Worm (Caenorhabditis elegans): Measurements from ENCODE around the gene taf-13.

- TF ChIP-seq elt-2 (tag; optimal IDR thresholded peaks at IDR 0.05): no peak
- no peak for TF ChIP-seq dpl-1 (GFP tag; optimal IDR thresholded peaks at IDR 0.05)
- TF ChIP-seq lsy-2 (tag; optimal IDR thresholded peaks at IDR 0.05): no peak
- TF ChIP-seq lir-3 (tag; optimal IDR thresholded peaks at IDR 0.05; ENCODE audit: poor library complexity): no peak
- TF ChIP-seq elt-3 (tag; optimal IDR thresholded peaks at IDR 0.05): no peak
- TF ChIP-seq zag-1 (tag; optimal IDR thresholded peaks at IDR 0.05): no peak
- TF ChIP-seq nhr-11 (tag; optimal IDR thresholded peaks at IDR 0.05): no peak
- TF ChIP-seq nhr-76 (tag; optimal IDR thresholded peaks at IDR 0.05): no peak
- TF ChIP-seq mdl-1 (tag; optimal IDR thresholded peaks at IDR 0.05): no peak
- TF ChIP-seq alr-1 (tag; optimal IDR thresholded peaks at IDR 0.05; ENCODE audit: borderline replicate concordance): no peak
These were observed 25.5 kb upstream of the taf-13 start for ce11 chrII:10630944-10631343.
